Worm (Caenorhabditis elegans) whole organism, L4 larva: ENCODE results near the gene far-6.

ENCODE experiments used
- F26F4.8 ChIP-seq: fragments of 200-800 bp; sonication (Bioruptor generic); conservative IDR thresholded peaks from 2 replicates; pipeline ENCODE4 v1.3.6; 2022; ENCODE audit warnings: missing genetic modification characterization, missing compliant biosample characterization
- R02D3.7 ChIP-seq: fragments of 150-350 bp; sonication (generic microtip); optimal IDR thresholded peaks from 3 replicates; lab custom pipeline; 2014; ENCODE audit warnings: missing biosample characterization, missing genetic modification characterization
- Y48G9A.11 ChIP-seq: fragments of 200-800 bp; sonication (Bioruptor generic); IDR thresholded peaks from 2 replicates; pipeline ENCODE4 v1.3.6; 2022; ENCODE audit warnings: missing genetic modification reagents, missing genetic modification characterization, missing compliant biosample characterization
- Y5F2A.4 ChIP-seq: fragments of 200-800 bp; sonication (Bioruptor generic); optimal IDR thresholded peaks from 2 replicates; lab custom pipeline; 2018; ENCODE audit warnings: mild to moderate bottlenecking, missing genetic modification characterization, missing compliant biosample characterization
- ceh-28 ChIP-seq: fragments of 150-350 bp; optimal IDR thresholded peaks from 2 replicates; lab custom pipeline; 2014; ENCODE audit warnings: missing biosample characterization, missing genetic modification reagents, missing genetic modification characterization
- ceh-82 ChIP-seq: sonication (generic microtip); optimal IDR thresholded peaks from 2 replicates; lab custom pipeline; 2017; ENCODE audit warnings: missing biosample characterization, missing genetic modification characterization
- egl-27 ChIP-seq: sonication (generic microtip); optimal IDR thresholded peaks from 3 replicates; lab custom pipeline; 2017; ENCODE audit warnings: missing biosample characterization, missing genetic modification reagents, missing genetic modification characterization
- fkh-10 ChIP-seq: fragments of 150-350 bp; optimal IDR thresholded peaks from 2 replicates; lab custom pipeline; 2014; ENCODE audit warnings: missing biosample characterization, missing genetic modification reagents, missing genetic modification characterization
- fos-1 ChIP-seq: fragments of 150-350 bp; optimal IDR thresholded peaks from 2 replicates; lab custom pipeline; 2014; ENCODE audit warnings: missing biosample characterization, missing genetic modification characterization
- hmg-1.1 ChIP-seq: fragments of 200-800 bp; sonication (Bioruptor generic); IDR thresholded peaks from 2 replicates; pipeline ENCODE4 v1.3.6; 2022; ENCODE audit warnings: missing genetic modification reagents, missing genetic modification characterization, missing compliant biosample characterization
- nhr-11 ChIP-seq: fragments of 150-350 bp; optimal IDR thresholded peaks from 2 replicates; lab custom pipeline; 2014; ENCODE audit warnings: missing biosample characterization, missing genetic modification characterization
- pqm-1 ChIP-seq: sonication (generic microtip); optimal IDR thresholded peaks from 2 replicates; lab custom pipeline; 2017; ENCODE audit warnings: missing biosample characterization, missing genetic modification characterization
- saeg-2 ChIP-seq: fragments of 200-800 bp; sonication (Bioruptor generic); IDR thresholded peaks from 2 replicates; pipeline ENCODE4 v1.3.6; 2022; ENCODE audit warnings: missing genetic modification reagents, missing genetic modification characterization, missing compliant biosample characterization
- unc-62 ChIP-seq, 3 experiments: fragments of 150-350 bp in 1 of 3; sonication (generic microtip); optimal IDR thresholded peaks in 2 of 3; peaks in 1 of 3; 1 replicate in 1 of 3; 2 replicates in 2 of 3; lab custom pipeline; 2014 to 2017; ENCODE audit warnings: missing biosample characterization in 3 of 3, missing genetic modification characterization in 3 of 3, missing genetic modification reagents in 3 of 3, missing genotype in 1 of 3

- no peak for TF ChIP-seq fos-1 (tag; lab: Kevin White, UChicago)
- no peak for TF ChIP-seq Y48G9A.11 (GFP tag; lab: Robert Waterston, UW)
- TF ChIP-seq fkh-10 (GFP tag; lab: Kevin White, UChicago): no peak
- no peak for TF ChIP-seq hmg-1.1
- no peak for TF ChIP-seq nhr-11 (tag; lab: Kevin White, UChicago)
- no peak for TF ChIP-seq saeg-2 (GFP tag; lab: Robert Waterston, UW)
- TF ChIP-seq Y5F2A.4: no peak
- TF ChIP-seq R02D3.7 (tag; lab: Kevin White, UChicago): no peak
- TF ChIP-seq pqm-1 (tag; lab: Kevin White, UChicago): no peak
- TF ChIP-seq egl-27 (tag; lab: Kevin White, UChicago): no peak
- TF ChIP-seq ceh-82 (tag; lab: Kevin White, UChicago): no peak
- TF ChIP-seq unc-62 (GFP tag; optimal IDR thresholded peaks at IDR 0.05 in 1 of 2; lab: Kevin White, UChicago): peak in 1 of 2 experiments; percentile 85
- TF ChIP-seq unc-62 (tag; optimal IDR thresholded peaks at IDR 0.05; lab: Kevin White, UChicago): no peak
- TF ChIP-seq ceh-28 (tag; lab: Kevin White, UChicago): no peak
- no peak for TF ChIP-seq F26F4.8 (GFP tag; lab: Robert Waterston, UW)
Observed at ce11 chrIV:13299648-13300047, 28.5 kb upstream of the far-6 start.
